Fruit fly (Drosophila melanogaster): Measurements from ENCODE around the gene COX8.

The COX8 gene

dm6 chr3L:21584683-21585082 lies 45.4 kb upstream of the COX8 start (continued):
- no peak for TF ChIP-seq CG3407 (GFP tag; optimal IDR thresholded peaks at IDR 0.05)
- TF ChIP-seq CG12744 (GFP tag; optimal IDR thresholded peaks at IDR 0.05), result no peak
- no peak for TF ChIP-seq CG5245 (GFP tag; optimal IDR thresholded peaks at IDR 0.05)
- TF ChIP-seq crol (GFP tag; IDR thresholded peaks at IDR 0.05), result no peak
- no peak for TF ChIP-seq sug (tag; optimal IDR thresholded peaks at IDR 0.05)
- no peak for TF ChIP-seq NFAT (GFP tag; IDR thresholded peaks at IDR 0.05)
- no peak for TF ChIP-seq CG1233 (GFP tag; optimal IDR thresholded peaks at IDR 0.05)
- no peak for TF ChIP-seq CG9727 (GFP tag; optimal IDR thresholded peaks at IDR 0.05)
- TF ChIP-seq CG42726 (GFP tag; IDR thresholded peaks at IDR 0.05; ENCODE audit: partially characterized antibody), result no peak
- TF ChIP-seq CG8388 (GFP tag; optimal IDR thresholded peaks at IDR 0.05), result no peak
- TF ChIP-seq Abd-B (GFP tag; optimal IDR thresholded peaks at IDR 0.05), result no peak
- TF ChIP-seq NC2α (GFP tag; optimal IDR thresholded peaks at IDR 0.05), result no peak
- no peak for TF ChIP-seq sqz (GFP tag; optimal IDR thresholded peaks at IDR 0.05)
- no peak for TF ChIP-seq CG3847 (GFP tag; IDR thresholded peaks at IDR 0.05)
- TF ChIP-seq vfl (GFP tag; optimal IDR thresholded peaks at IDR 0.05), result no peak
- TF ChIP-seq Oli (tag; optimal IDR thresholded peaks at IDR 0.05), result no peak
- TF ChIP-seq inv (GFP tag; IDR thresholded peaks at IDR 0.05; ENCODE audit: partially characterized antibody), result no peak
- no peak for TF ChIP-seq CG16815 (GFP tag; optimal IDR thresholded peaks at IDR 0.05)
- peak; percentile 57 for TF ChIP-seq gcm (GFP tag; optimal IDR thresholded peaks at IDR 0.05)
- no peak for TF ChIP-seq wdn (GFP tag; IDR thresholded peaks at IDR 0.05)
- TF ChIP-seq CG32767 (GFP tag; IDR thresholded peaks at IDR 0.05), result peak; percentile 91
- no peak for TF ChIP-seq fru (optimal IDR thresholded peaks at IDR 0.05)
- no peak for TF ChIP-seq Bteb2 (GFP tag; optimal IDR thresholded peaks at IDR 0.05)
- no peak for TF ChIP-seq TFAM (GFP tag; optimal IDR thresholded peaks at IDR 0.05)
- TF ChIP-seq CG32772 (GFP tag; IDR thresholded peaks at IDR 0.05), result no peak
- TF ChIP-seq cg (GFP tag; optimal IDR thresholded peaks at IDR 0.05), result peak; percentile 78
- no peak for TF ChIP-seq CG10543 (GFP tag; optimal IDR thresholded peaks at IDR 0.05)
- no peak for TF ChIP-seq dimm (GFP tag; IDR thresholded peaks at IDR 0.05)
- TF ChIP-seq Sin3A (optimal IDR thresholded peaks at IDR 0.05), result no peak
- no peak for TF ChIP-seq ems (GFP tag; optimal IDR thresholded peaks at IDR 0.05)
- no peak for TF ChIP-seq CG12391 (tag; optimal IDR thresholded peaks at IDR 0.05)
- no peak for TF ChIP-seq hth (optimal IDR thresholded peaks at IDR 0.05)
- no peak for TF ChIP-seq Atf6 (GFP tag; IDR thresholded peaks at IDR 0.05)
- no peak for TF ChIP-seq nau (GFP tag; optimal IDR thresholded peaks at IDR 0.05)
- TF ChIP-seq E2f2 (GFP tag; IDR thresholded peaks at IDR 0.05), result no peak
- TF ChIP-seq fd102C (GFP tag; optimal IDR thresholded peaks at IDR 0.05), result no peak
- TF ChIP-seq insv (GFP tag; optimal IDR thresholded peaks at IDR 0.05), result no peak

DNA sequence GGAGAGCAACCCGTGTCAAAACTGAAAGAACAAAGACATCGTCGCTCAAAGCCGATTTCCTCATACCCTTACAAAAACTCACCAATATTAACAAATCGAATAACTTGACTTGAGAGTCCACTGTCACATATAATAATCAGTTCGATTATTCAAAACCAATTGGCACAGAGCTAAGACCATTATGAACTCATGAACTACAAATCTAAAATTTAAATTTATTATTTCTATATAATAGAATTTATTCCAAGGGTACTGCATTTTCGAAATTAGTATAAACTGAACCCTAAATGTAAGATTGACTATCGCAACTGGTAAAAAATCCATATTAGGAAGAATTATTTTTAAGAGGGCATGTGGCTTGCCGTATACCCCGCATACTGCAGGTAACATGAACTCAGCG lies 42.7 kb upstream of the COX8 start:
- TF ChIP-seq D19A (tag; optimal IDR thresholded peaks at IDR 0.05) (peak; percentile 73), trh (GFP tag; optimal IDR thresholded peaks at IDR 0.05) (no peak)

DNA sequence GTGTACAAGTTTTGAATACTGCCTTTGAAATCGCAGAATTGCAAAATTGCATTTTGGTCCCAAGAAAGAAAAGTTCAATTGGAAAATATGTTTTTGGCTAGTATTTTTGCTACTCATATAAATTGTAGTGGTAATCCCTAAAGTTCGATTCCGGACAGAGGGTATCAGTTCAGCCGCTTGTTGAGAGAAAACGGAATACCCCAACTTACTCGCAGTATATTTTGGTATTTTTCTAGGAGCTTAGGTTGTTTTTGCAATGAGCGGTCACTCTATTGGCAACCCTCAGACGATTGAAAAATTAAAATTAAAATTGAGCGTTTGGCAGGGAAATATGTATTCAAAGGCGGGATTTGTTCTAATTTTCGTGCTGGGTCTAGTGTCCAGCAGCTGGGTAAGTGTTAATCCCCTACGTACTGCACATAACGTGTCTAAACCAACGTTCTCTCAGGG lies 35.1 kb upstream of the COX8 start:
- TF ChIP-seq chif (GFP tag; optimal IDR thresholded peaks at IDR 0.05) (no peak), CrebB (tag; optimal IDR thresholded peaks at IDR 0.05) (no peak), chn (GFP tag; optimal IDR thresholded peaks at IDR 0.05) (no peak), Chrac-16 (GFP tag; optimal IDR thresholded peaks at IDR 0.05) (no peak), Hmr (GFP tag; optimal IDR thresholded peaks at IDR 0.05) (no peak), Hr51 (GFP tag; optimal IDR thresholded peaks at IDR 0.05) (no peak), Xbp1 (GFP tag; optimal IDR thresholded peaks at IDR 0.05) (no peak), Ada2b (GFP tag; IDR thresholded peaks at IDR 0.05) (no peak), pzg (GFP tag; optimal IDR thresholded peaks at IDR 0.05) (peak; percentile 49), CG15514 (GFP tag; optimal IDR thresholded peaks at IDR 0.05) (no peak), pnt (GFP tag; optimal IDR thresholded peaks at IDR 0.05) (no peak), CG4730 (GFP tag; IDR thresholded peaks at IDR 0.05) (no peak), emc (GFP tag; optimal IDR thresholded peaks at IDR 0.05) (no peak), otp (GFP tag; IDR thresholded peaks at IDR 0.05) (no peak), gsb (GFP tag; IDR thresholded peaks at IDR 0.05) (no peak)

Data from whole organism, embryonic.